Comparison of ENCODE assay signal across 2 fruit fly cellular contexts in the genomic region with DNA sequence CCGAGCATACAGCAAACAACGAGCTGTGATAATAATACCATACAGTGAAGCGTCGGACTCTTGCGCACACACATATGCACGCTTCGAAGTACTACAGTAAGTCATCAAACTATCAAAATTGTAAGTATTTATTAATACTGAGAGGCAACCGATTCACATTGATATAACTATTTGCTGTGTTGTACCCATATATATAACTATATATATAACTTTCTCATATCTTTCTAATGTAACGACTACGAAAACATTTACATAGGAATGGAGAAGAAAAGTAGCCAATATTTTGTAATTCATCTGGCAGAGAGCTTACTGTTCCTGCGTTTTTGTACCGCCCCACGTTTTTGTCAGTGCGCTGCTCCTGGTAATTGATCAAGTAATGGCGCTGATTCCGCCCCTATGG.
A peak's percentile ranks its signal among the peaks of the same experiment; 100 is the strongest.
TF ChIP-seq lines count a peak whose summit lies in the region.

No protein-coding gene starts in this region.

TF ChIP-seq in whole organism, adult, 20 proteins besides CTCF, POLR2A, EP300 and RAD21 (continued from another document):
- TF ChIP-seq Crg-1 (GFP tag; optimal IDR thresholded peaks at IDR 0.05; lab: Kevin White, UChicago), result no peak
- TF ChIP-seq ovo (GFP tag; optimal IDR thresholded peaks at IDR 0.05; lab: Kevin White, UChicago), result no peak
TF ChIP-seq in whole organism, adult: peak in this region for 3.

TF ChIP-seq in whole organism, embryonic, 481 proteins besides CTCF, POLR2A, EP300 and RAD21 (continued from another document and continues in another):
- TF ChIP-seq CG33557 (GFP tag; optimal IDR thresholded peaks at IDR 0.05; lab: Kevin White, UChicago) (no peak), CG16815 (GFP tag; optimal IDR thresholded peaks at IDR 0.05; lab: Kevin White, UChicago) (no peak), pan (optimal IDR thresholded peaks at IDR 0.05; lab: Kevin White, UChicago) (no peak), pan (GFP tag; optimal IDR thresholded peaks at IDR 0.05 in 1 of 2, IDR thresholded peaks at IDR 0.05 in 1 of 2) (no peak), caup (GFP tag; optimal IDR thresholded peaks at IDR 0.05; lab: Kevin White, UChicago; ENCODE audit: severe bottlenecking) (no peak), CG15011 (GFP tag; optimal IDR thresholded peaks at IDR 0.05; lab: Kevin White, UChicago) (no peak), ab (GFP tag; optimal IDR thresholded peaks at IDR 0.05; lab: Kevin White, UChicago) (no peak), Bteb2 (GFP tag; optimal IDR thresholded peaks at IDR 0.05; lab: Kevin White, UChicago) (no peak), YL-1 (GFP tag; optimal IDR thresholded peaks at IDR 0.05; lab: Kevin White, UChicago) (no peak), schlank (tag; optimal IDR thresholded peaks at IDR 0.05; lab: Kevin White, UChicago) (peak; percentile 21), CG11723 (GFP tag; optimal IDR thresholded peaks at IDR 0.05; lab: Kevin White, UChicago) (no peak), MTF-1 (GFP tag; optimal IDR thresholded peaks at IDR 0.05; lab: Kevin White, UChicago; ENCODE audit: borderline replicate concordance) (no peak), fd96Cb (tag; optimal IDR thresholded peaks at IDR 0.05; lab: Kevin White, UChicago) (no peak), p53 (GFP tag; optimal IDR thresholded peaks at IDR 0.05; lab: Kevin White, UChicago) (no peak), bcd (GFP tag; optimal IDR thresholded peaks at IDR 0.05; lab: Kevin White, UChicago) (no peak), CG10366 (GFP tag; IDR thresholded peaks at IDR 0.05; lab: Robert Waterston, UW) (no peak), luna (GFP tag; optimal IDR thresholded peaks at IDR 0.05; lab: Kevin White, UChicago) (no peak), CG4617 (GFP tag; optimal IDR thresholded peaks at IDR 0.05; lab: Kevin White, UChicago; ENCODE audit: borderline replicate concordance) (no peak), bowl (GFP tag; IDR thresholded peaks at IDR 0.05; lab: Robert Waterston, UW) (no peak), Ptx1 (GFP tag; IDR thresholded peaks at IDR 0.05; lab: Robert Waterston, UW) (peak; percentile 41; the same call in 1 of the 2 replicates), CG2199 (GFP tag; IDR thresholded peaks at IDR 0.05; lab: Robert Waterston, UW) (no peak), Vsx1 (GFP tag; optimal IDR thresholded peaks at IDR 0.05; lab: Kevin White, UChicago) (no peak), CG10543 (GFP tag; optimal IDR thresholded peaks at IDR 0.05; lab: Kevin White, UChicago) (peak; percentile 54), Bdp1 (GFP tag; optimal IDR thresholded peaks at IDR 0.05; lab: Kevin White, UChicago) (no peak), CG2712 (tag; optimal IDR thresholded peaks at IDR 0.05; lab: Kevin White, UChicago) (peak; percentile 13), org-1 (GFP tag; optimal IDR thresholded peaks at IDR 0.05; lab: Kevin White, UChicago) (no peak), CG4328 (GFP tag; optimal IDR thresholded peaks at IDR 0.05; lab: Kevin White, UChicago) (no peak), CG13296 (GFP tag; optimal IDR thresholded peaks at IDR 0.05; lab: Kevin White, UChicago) (peak; percentile 54), Atf6 (GFP tag; IDR thresholded peaks at IDR 0.05; lab: Robert Waterston, UW) (peak; percentile 44; the same call in 1 of the 2 replicates), Ets97D (GFP tag; optimal IDR thresholded peaks at IDR 0.05; lab: Kevin White, UChicago) (no peak), CG7271 (tag; optimal IDR thresholded peaks at IDR 0.05; lab: Kevin White, UChicago) (no peak), tna (GFP tag; IDR thresholded peaks at IDR 0.05; lab: Robert Waterston, UW; ENCODE audit: partially characterized antibody) (no peak), CG9215 (GFP tag; IDR thresholded peaks at IDR 0.05; lab: Robert Waterston, UW) (peak; percentile 56), ase (GFP tag; IDR thresholded peaks at IDR 0.05; lab: Robert Waterston, UW) (no peak), dysf (GFP tag; IDR thresholded peaks at IDR 0.05; lab: Robert Waterston, UW) (0 out of 3 replicates have a peak, but pooled peaks have one; percentile 48), CG15696 (tag; optimal IDR thresholded peaks at IDR 0.05; lab: Kevin White, UChicago) (no peak), CG14667 (GFP tag; IDR thresholded peaks at IDR 0.05; lab: Robert Waterston, UW) (no peak), Dad (GFP tag; optimal IDR thresholded peaks at IDR 0.05; lab: Kevin White, UChicago) (no peak), BtbVII (GFP tag; optimal IDR thresholded peaks at IDR 0.05; lab: Kevin White, UChicago) (no peak), zf30C (GFP tag; optimal IDR thresholded peaks at IDR 0.05; lab: Kevin White, UChicago) (no peak), pita (GFP tag; optimal IDR thresholded peaks at IDR 0.05; lab: Kevin White, UChicago) (no peak), stwl (tag; optimal IDR thresholded peaks at IDR 0.05; lab: Kevin White, UChicago) (no peak), sisA (GFP tag; IDR thresholded peaks at IDR 0.05; lab: Robert Waterston, UW) (no peak), dan (GFP tag; IDR thresholded peaks at IDR 0.05; lab: Robert Waterston, UW) (no peak), CG7839 (tag; optimal IDR thresholded peaks at IDR 0.05; lab: Kevin White, UChicago) (no peak), E2f1 (GFP tag; IDR thresholded peaks at IDR 0.05; lab: Robert Waterston, UW) (no peak), Drgx (GFP tag; IDR thresholded peaks at IDR 0.05; lab: Robert Waterston, UW) (peak; percentile 48; the same call in 1 of the 2 replicates), dmrt11E (tag; optimal IDR thresholded peaks at IDR 0.05; lab: Kevin White, UChicago) (no peak), lab (GFP tag; optimal IDR thresholded peaks at IDR 0.05; lab: Kevin White, UChicago) (no peak), lilli (GFP tag; optimal IDR thresholded peaks at IDR 0.05; lab: Kevin White, UChicago) (peak; percentile 30), CG5180 (GFP tag; optimal IDR thresholded peaks at IDR 0.05; lab: Kevin White, UChicago) (no peak), CG34376 (GFP tag; optimal IDR thresholded peaks at IDR 0.05; lab: Kevin White, UChicago) (peak; percentile 5), az2 (GFP tag; optimal IDR thresholded peaks at IDR 0.05; lab: Kevin White, UChicago) (no peak), E2f2 (GFP tag; IDR thresholded peaks at IDR 0.05; lab: Robert Waterston, UW) (no peak), eyg (GFP tag; optimal IDR thresholded peaks at IDR 0.05; lab: Kevin White, UChicago) (no peak), ATbp (GFP tag; optimal IDR thresholded peaks at IDR 0.05; lab: Kevin White, UChicago) (no peak), CG3281 (GFP tag; optimal IDR thresholded peaks at IDR 0.05; lab: Kevin White, UChicago) (peak; percentile 66), CG10274 (GFP tag; optimal IDR thresholded peaks at IDR 0.05; lab: Kevin White, UChicago) (peak; percentile 8), CG18476 (GFP tag; optimal IDR thresholded peaks at IDR 0.05; lab: Kevin White, UChicago) (no peak), CG31224 (GFP tag; IDR thresholded peaks at IDR 0.05; lab: Robert Waterston, UW) (no peak), CG9876 (GFP tag; optimal IDR thresholded peaks at IDR 0.05; lab: Kevin White, UChicago) (no peak), Sry-δ (GFP tag; optimal IDR thresholded peaks at IDR 0.05; lab: Kevin White, UChicago) (no peak), CG11085 (GFP tag; IDR thresholded peaks at IDR 0.05; lab: Robert Waterston, UW) (no peak), CG9437 (GFP tag; optimal IDR thresholded peaks at IDR 0.05; lab: Kevin White, UChicago) (no peak), CHES-1-like (GFP tag; optimal IDR thresholded peaks at IDR 0.05; lab: Kevin White, UChicago) (no peak), sug (tag; optimal IDR thresholded peaks at IDR 0.05; lab: Kevin White, UChicago) (peak; percentile 28), twi (tag; optimal IDR thresholded peaks at IDR 0.05; lab: Kevin White, UChicago) (no peak), CG4820 (GFP tag; optimal IDR thresholded peaks at IDR 0.05; lab: Kevin White, UChicago) (no peak), Sry-β (GFP tag; optimal IDR thresholded peaks at IDR 0.05; lab: Kevin White, UChicago) (no peak), Awh (GFP tag; IDR thresholded peaks at IDR 0.05; lab: Robert Waterston, UW) (no peak), CG12071 (GFP tag; optimal IDR thresholded peaks at IDR 0.05; lab: Kevin White, UChicago) (no peak), yki (optimal IDR thresholded peaks at IDR 0.05; lab: Kevin White, UChicago) (no peak), CG42726 (GFP tag; IDR thresholded peaks at IDR 0.05; lab: Robert Waterston, UW; ENCODE audit: partially characterized antibody) (no peak), jigr1 (GFP tag; IDR thresholded peaks at IDR 0.05; lab: Robert Waterston, UW) (no peak), CG9817 (tag; optimal IDR thresholded peaks at IDR 0.05; lab: Kevin White, UChicago) (peak; percentile 20), CG2889 (GFP tag; IDR thresholded peaks at IDR 0.05; lab: Robert Waterston, UW) (no peak), Meics (GFP tag; optimal IDR thresholded peaks at IDR 0.05; lab: Kevin White, UChicago) (peak; percentile 27), CG14050 (GFP tag; IDR thresholded peaks at IDR 0.05; lab: Robert Waterston, UW) (no peak), so (GFP tag; IDR thresholded peaks at IDR 0.05; lab: Robert Waterston, UW) (no peak), Trl (optimal IDR thresholded peaks at IDR 0.05; lab: Kevin White, UChicago) (no peak), Trl (GFP tag; optimal IDR thresholded peaks at IDR 0.05; lab: Kevin White, UChicago) (no peak), bab2 (GFP tag; optimal IDR thresholded peaks at IDR 0.05; lab: Kevin White, UChicago) (no peak), Ravus (GFP tag; IDR thresholded peaks at IDR 0.05; lab: Robert Waterston, UW) (no peak), CG15514 (GFP tag; optimal IDR thresholded peaks at IDR 0.05; lab: Kevin White, UChicago) (peak; percentile 7), stc (GFP tag; IDR thresholded peaks at IDR 0.05; lab: Robert Waterston, UW) (no peak), maf-S (GFP tag; optimal IDR thresholded peaks at IDR 0.05; lab: Kevin White, UChicago) (no peak), Fer3 (tag; optimal IDR thresholded peaks at IDR 0.05; lab: Kevin White, UChicago) (peak; percentile 38), disco-r (GFP tag; optimal IDR thresholded peaks at IDR 0.05; lab: Kevin White, UChicago) (no peak), CG8388 (GFP tag; optimal IDR thresholded peaks at IDR 0.05; lab: Kevin White, UChicago) (no peak), CG7357 (GFP tag; IDR thresholded peaks at IDR 0.05; lab: Robert Waterston, UW) (no peak), CG17359 (tag; optimal IDR thresholded peaks at IDR 0.05; lab: Kevin White, UChicago) (no peak), CG14441 (GFP tag; IDR thresholded peaks at IDR 0.05; lab: Robert Waterston, UW) (no peak), HmgZ (tag; optimal IDR thresholded peaks at IDR 0.05; lab: Kevin White, UChicago) (peak; percentile 14), GATAe (GFP tag; conservative IDR thresholded peaks at IDR 0.05; lab: Robert Waterston, UW) (no peak), CG9797 (GFP tag; optimal IDR thresholded peaks at IDR 0.05; lab: Kevin White, UChicago) (no peak), emc (GFP tag; optimal IDR thresholded peaks at IDR 0.05; lab: Kevin White, UChicago) (no peak), CG8281 (tag; optimal IDR thresholded peaks at IDR 0.05; lab: Kevin White, UChicago) (no peak), Deaf1 (tag; optimal IDR thresholded peaks at IDR 0.05; lab: Kevin White, UChicago) (no peak), CG13424 (tag; optimal IDR thresholded peaks at IDR 0.05; lab: Kevin White, UChicago) (peak; percentile 41), CG32772 (GFP tag; IDR thresholded peaks at IDR 0.05; lab: Robert Waterston, UW) (no peak), CG30431 (GFP tag; optimal IDR thresholded peaks at IDR 0.05; lab: Kevin White, UChicago) (no peak), Dip3 (GFP tag; optimal IDR thresholded peaks at IDR 0.05; lab: Kevin White, UChicago) (no peak), cato (GFP tag; optimal IDR thresholded peaks at IDR 0.05; lab: Kevin White, UChicago; ENCODE audit: borderline replicate concordance) (no peak), sob (GFP tag; IDR thresholded peaks at IDR 0.05; lab: Robert Waterston, UW) (no peak), CG1832 (GFP tag; optimal IDR thresholded peaks at IDR 0.05; lab: Kevin White, UChicago) (no peak), mirr (GFP tag; optimal IDR thresholded peaks at IDR 0.05; lab: Kevin White, UChicago) (no peak), Blimp-1 (GFP tag; optimal IDR thresholded peaks at IDR 0.05; lab: Kevin White, UChicago) (no peak), mam (GFP tag; optimal IDR thresholded peaks at IDR 0.05; lab: Kevin White, UChicago) (peak; percentile 41), CG14014 (GFP tag; IDR thresholded peaks at IDR 0.05; lab: Robert Waterston, UW) (no peak), CG7928 (GFP tag; optimal IDR thresholded peaks at IDR 0.05; lab: Kevin White, UChicago) (no peak), CG4707 (GFP tag; optimal IDR thresholded peaks at IDR 0.05; lab: Kevin White, UChicago) (no peak), Doc2 (GFP tag; IDR thresholded peaks at IDR 0.05; lab: Robert Waterston, UW) (no peak), CG12236 (GFP tag; optimal IDR thresholded peaks at IDR 0.05; lab: Kevin White, UChicago) (no peak), CG11247 (GFP tag; IDR thresholded peaks at IDR 0.05; lab: Robert Waterston, UW) (peak; percentile 44; the same call in 1 of the 2 replicates), fru (optimal IDR thresholded peaks at IDR 0.05; lab: Kevin White, UChicago) (no peak), Rfx (GFP tag; IDR thresholded peaks at IDR 0.05; lab: Robert Waterston, UW) (no peak), Fer1 (GFP tag; optimal IDR thresholded peaks at IDR 0.05; lab: Kevin White, UChicago) (peak; percentile 52), Scr (GFP tag; IDR thresholded peaks at IDR 0.05; lab: Robert Waterston, UW; ENCODE audit: partially characterized antibody) (no peak), Nf-YC (tag; optimal IDR thresholded peaks at IDR 0.05; lab: Kevin White, UChicago) (no peak), Myb (GFP tag; optimal IDR thresholded peaks at IDR 0.05; lab: Kevin White, UChicago) (no peak), tup (GFP tag; optimal IDR thresholded peaks at IDR 0.05; lab: Kevin White, UChicago) (peak; percentile 11), CG8478 (optimal IDR thresholded peaks at IDR 0.05; lab: Kevin White, UChicago) (no peak), hth (optimal IDR thresholded peaks at IDR 0.05; lab: Kevin White, UChicago) (no peak), nerfin-1 (tag; optimal IDR thresholded peaks at IDR 0.05; lab: Kevin White, UChicago) (no peak), abd-A (tag; optimal IDR thresholded peaks at IDR 0.05; lab: Kevin White, UChicago) (no peak), CG10267 (tag; optimal IDR thresholded peaks at IDR 0.05; lab: Kevin White, UChicago) (no peak), Oaz (GFP tag; IDR thresholded peaks at IDR 0.05; lab: Robert Waterston, UW) (no peak), Lpt (GFP tag; optimal IDR thresholded peaks at IDR 0.05; lab: Kevin White, UChicago) (no peak), CG18619 (GFP tag; optimal IDR thresholded peaks at IDR 0.05; lab: Kevin White, UChicago) (no peak), slou (GFP tag; optimal IDR thresholded peaks at IDR 0.05; lab: Kevin White, UChicago) (no peak), CrebB (tag; optimal IDR thresholded peaks at IDR 0.05; lab: Kevin White, UChicago) (no peak)
